Fruit fly (Drosophila melanogaster): Measurements from ENCODE around the gene Ca-beta.

dm6 chr2L:11189116-11189449, 14.3 kb downstream of the Ca-beta start:
- no peak for TF ChIP-seq NC2β (GFP tag; optimal IDR thresholded peaks at IDR 0.05)
- peak; percentile 59 for TF ChIP-seq CG7271 (tag; optimal IDR thresholded peaks at IDR 0.05)
- no peak for TF ChIP-seq CG14965 (GFP tag; optimal IDR thresholded peaks at IDR 0.05; ENCODE audit: borderline replicate concordance)
- no peak for TF ChIP-seq Dip3 (GFP tag; optimal IDR thresholded peaks at IDR 0.05)
- TF ChIP-seq Hr78 (GFP tag; optimal IDR thresholded peaks at IDR 0.05) = no peak
- peak in 1 of 2 experiments; percentile 26 for TF ChIP-seq dpn (GFP tag; optimal IDR thresholded peaks at IDR 0.05)
- TF ChIP-seq gsb (GFP tag; IDR thresholded peaks at IDR 0.05) = no peak
- TF ChIP-seq CG32532 (GFP tag; IDR thresholded peaks at IDR 0.05) = no peak
- no peak for TF ChIP-seq CG15479 (GFP tag; optimal IDR thresholded peaks at IDR 0.05)
- no peak for TF ChIP-seq CG4360 (GFP tag; IDR thresholded peaks at IDR 0.05)
- TF ChIP-seq wor (GFP tag; IDR thresholded peaks at IDR 0.05) = no peak
- no peak for TF ChIP-seq tup (GFP tag; optimal IDR thresholded peaks at IDR 0.05)
- no peak for TF ChIP-seq CG3726 (GFP tag; IDR thresholded peaks at IDR 0.05)
- peak; percentile 27; the same call in 1 of the 2 replicates for TF ChIP-seq sisA (GFP tag; IDR thresholded peaks at IDR 0.05)
